Worm (Caenorhabditis elegans) whole organism, midembryonic: ENCODE measurements around the gene srd-17.

ENCODE experiments used
- T22C8.4 ChIP-seq: fragments of 200-800 bp; sonication (Bioruptor generic); IDR thresholded peaks from 2 replicates; pipeline ENCODE4 v1.3.6; 2022; ENCODE audit warnings: missing genetic modification characterization, missing compliant biosample characterization
- cog-1 ChIP-seq: sonication (generic microtip); optimal IDR thresholded peaks from 2 replicates; lab custom pipeline; 2016; ENCODE audit warnings: missing genetic modification characterization, missing compliant biosample characterization
- flt-1 ChIP-seq: fragments of 200-800 bp; sonication (Bioruptor generic); IDR thresholded peaks from 2 replicates; pipeline ENCODE4 v1.3.6; 2022; ENCODE audit warnings: missing genetic modification characterization, missing compliant biosample characterization
- klf-2 ChIP-seq: fragments of 200-800 bp; sonication (Bioruptor generic); conservative IDR thresholded peaks from 2 replicates; pipeline ENCODE4 v1.3.6; 2022; ENCODE audit warnings: missing genetic modification reagents, missing genetic modification characterization, missing compliant biosample characterization
- med-1 ChIP-seq: sonication (generic microtip); optimal IDR thresholded peaks from 2 replicates; lab custom pipeline; 2017; ENCODE audit warnings: missing genetic modification characterization, mild to moderate bottlenecking, missing compliant biosample characterization, antibody characterized with exemption, missing genetic modification reagents; ENCODE audit not compliant: insufficient read depth
- ref-1 ChIP-seq: fragments of 200-800 bp; sonication (Bioruptor generic); conservative IDR thresholded peaks from 2 replicates; pipeline ENCODE4 v1.3.6; 2022; ENCODE audit warnings: missing genetic modification reagents, missing genetic modification characterization, missing compliant biosample characterization
- tab-1 ChIP-seq: fragments of 200-800 bp; sonication (Bioruptor generic); IDR thresholded peaks from 2 replicates; pipeline ENCODE4 v1.3.6; 2022; ENCODE audit warnings: missing genetic modification characterization, missing compliant biosample characterization
- ztf-23 ChIP-seq: fragments of 200-800 bp; sonication (Bioruptor generic); IDR thresholded peaks from 2 replicates; pipeline ENCODE4 v1.3.6; 2022; ENCODE audit warnings: missing genetic modification reagents, missing genetic modification characterization, missing compliant biosample characterization

DNA sequence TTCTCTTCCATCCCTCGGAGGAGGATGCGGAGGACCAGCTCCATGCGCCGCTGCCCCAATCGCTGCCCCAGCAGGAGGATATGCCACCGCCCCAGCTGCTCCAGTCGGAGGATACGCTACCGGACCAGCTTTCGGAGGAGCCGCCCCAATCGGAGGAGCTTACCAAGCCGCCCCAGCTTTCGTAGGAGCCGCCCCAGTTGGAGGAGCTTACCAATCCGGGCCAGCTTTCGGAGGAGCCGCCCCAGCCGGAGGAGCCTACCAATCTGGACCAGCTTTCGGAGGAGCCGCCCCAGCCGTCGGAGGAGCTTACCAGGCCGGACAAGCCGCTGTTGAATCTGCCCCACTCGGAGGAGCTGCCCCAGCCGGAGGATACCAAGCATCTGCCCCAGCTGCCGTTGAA is 17.1 kb downstream of the srd-17 start:
- no peak for TF ChIP-seq flt-1 (GFP tag; lab: Robert Waterston, UW)
- TF ChIP-seq cog-1, result no peak
- no peak for TF ChIP-seq T22C8.4 (GFP tag; lab: Robert Waterston, UW)
- TF ChIP-seq med-1 (GFP tag; lab: Kevin White, UChicago), result no peak
- no peak for TF ChIP-seq ztf-23 (GFP tag; lab: Robert Waterston, UW)
- TF ChIP-seq klf-2, result no peak; the same call in 1 of the 2 replicates
- no peak for TF ChIP-seq ref-1
- no peak for TF ChIP-seq tab-1 (GFP tag; lab: Robert Waterston, UW)
